Fruit fly (Drosophila melanogaster) whole organism, embryonic: ENCODE measurements around the gene Sgsf.

Experiments used
- BEAF-32 ChIP-seq: fragments of 200-800 bp; sonication (Bioruptor generic); optimal IDR thresholded peaks from 3 replicates; lab custom pipeline; 2017; ENCODE audit warnings: missing biosample characterization, missing genetic modification characterization, mild to moderate bottlenecking, moderate library complexity, missing genetic modification reagents
- CG11398 ChIP-seq: fragments of 200-800 bp; sonication (Bioruptor generic); optimal IDR thresholded peaks from 2 replicates; lab custom pipeline; 2016; ENCODE audit warnings: missing biosample characterization, missing genetic modification characterization
- CG12071 ChIP-seq: fragments of 200-800 bp; sonication (Bioruptor generic); optimal IDR thresholded peaks from 3 replicates; lab custom pipeline; 2018; ENCODE audit warnings: missing biosample characterization, mild to moderate bottlenecking, missing genetic modification characterization
- CG12219 ChIP-seq: fragments of 200-800 bp; sonication (Bioruptor generic); optimal IDR thresholded peaks from 3 replicates; lab custom pipeline; 2018; ENCODE audit warnings: missing biosample characterization, mild to moderate bottlenecking, missing genetic modification characterization
- CG14710 ChIP-seq: fragments of 200-800 bp; sonication (Bioruptor generic); optimal IDR thresholded peaks from 3 replicates; lab custom pipeline; 2019; ENCODE audit warnings: missing biosample characterization, mild to moderate bottlenecking, missing genetic modification characterization, moderate library complexity
- CG15514 ChIP-seq: fragments of 200-800 bp; sonication (Bioruptor generic); optimal IDR thresholded peaks from 3 replicates; lab custom pipeline; 2017; ENCODE audit warnings: missing biosample characterization, missing genetic modification characterization, mild to moderate bottlenecking, moderate library complexity, missing genetic modification reagents
- CG1602 ChIP-seq: fragments of 200-800 bp; sonication (Bioruptor generic); optimal IDR thresholded peaks from 3 replicates; lab custom pipeline; 2016; ENCODE audit warnings: missing biosample characterization, missing genetic modification characterization
- CG16813 ChIP-seq: fragments of 200-800 bp; sonication (Bioruptor generic); IDR thresholded peaks from 3 replicates; pipeline ENCODE4 v1.3.6; 2022; ENCODE audit warnings: missing biosample characterization, missing genetic modification characterization; ENCODE audit not compliant: partially characterized antibody
- CG17361 ChIP-seq: fragments of 200-800 bp; sonication (Bioruptor generic); IDR thresholded peaks from 3 replicates; pipeline ENCODE4 v1.3.6; 2022; ENCODE audit warnings: missing biosample characterization, missing genetic modification characterization
- CG2712 ChIP-seq: fragments of 200-800 bp; optimal IDR thresholded peaks from 3 replicates; lab custom pipeline; 2019; ENCODE audit warnings: missing biosample characterization, mild to moderate bottlenecking, missing genetic modification characterization, moderate library complexity
- CG32532 ChIP-seq: fragments of 200-800 bp; sonication (Bioruptor generic); IDR thresholded peaks from 2 replicates; pipeline ENCODE4 v1.3.6; 2022; ENCODE audit warnings: missing biosample characterization, missing genetic modification characterization
- CG34224 ChIP-seq: fragments of 200-800 bp; sonication (Bioruptor generic); IDR thresholded peaks from 3 replicates; pipeline ENCODE4 v1.3.6; 2022; ENCODE audit warnings: missing biosample characterization, missing genetic modification characterization; ENCODE audit not compliant: partially characterized antibody
- CG34422 ChIP-seq: fragments of 200-800 bp; sonication (Bioruptor generic); IDR thresholded peaks from 3 replicates; pipeline ENCODE4 v1.3.6; 2022; ENCODE audit warnings: missing biosample characterization, missing genetic modification characterization
- CG4617 ChIP-seq: fragments of 200-800 bp; sonication (Bioruptor generic); optimal IDR thresholded peaks from 3 replicates; lab custom pipeline; 2016; ENCODE audit warnings: missing biosample characterization, missing genetic modification characterization, borderline replicate concordance
- CG6683 ChIP-seq: fragments of 200-800 bp; sonication (Bioruptor generic); optimal IDR thresholded peaks from 2 replicates; lab custom pipeline; 2017; ENCODE audit warnings: missing biosample characterization, mild to moderate bottlenecking, missing genetic modification characterization, missing genetic modification reagents
- CG6791 ChIP-seq: fragments of 200-800 bp; sonication (Bioruptor generic); IDR thresholded peaks from 3 replicates; pipeline ENCODE4 v1.3.6; 2022; ENCODE audit warnings: missing biosample characterization, missing genetic modification characterization; ENCODE audit not compliant: partially characterized antibody
- CG7556 ChIP-seq: fragments of 200-800 bp; sonication (Bioruptor generic); optimal IDR thresholded peaks from 2 replicates; lab custom pipeline; 2017; ENCODE audit warnings: missing biosample characterization, mild to moderate bottlenecking, missing genetic modification characterization
- CG9437 ChIP-seq: fragments of 200-800 bp; sonication (Bioruptor generic); optimal IDR thresholded peaks from 2 replicates; lab custom pipeline; 2018; ENCODE audit warnings: missing biosample characterization, mild to moderate bottlenecking, missing genetic modification characterization
- Dll ChIP-seq: fragments of 200-800 bp; sonication (Bioruptor generic); IDR thresholded peaks from 4 replicates; pipeline ENCODE4 v1.3.6; 2022; ENCODE audit warnings: missing biosample characterization, missing genetic modification characterization; ENCODE audit not compliant: partially characterized antibody
- Dref ChIP-seq: fragments of 200-800 bp; sonication (Bioruptor generic); IDR thresholded peaks from 2 replicates; pipeline ENCODE4 v1.3.6; 2022; ENCODE audit warnings: missing biosample characterization, missing genetic modification characterization
- Elba2 ChIP-seq: fragments of 200-800 bp; sonication (Bioruptor generic); optimal IDR thresholded peaks from 3 replicates; lab custom pipeline; 2016; ENCODE audit warnings: missing biosample characterization, missing genetic modification characterization
- HLH4C ChIP-seq: fragments of 200-800 bp; sonication (Bioruptor generic); IDR thresholded peaks from 3 replicates; pipeline ENCODE4 v1.3.6; 2022; ENCODE audit warnings: missing biosample characterization, missing genetic modification characterization; ENCODE audit not compliant: partially characterized antibody
- HmgZ ChIP-seq: fragments of 200-800 bp; sonication (Bioruptor generic); optimal IDR thresholded peaks from 2 replicates; lab custom pipeline; 2018; ENCODE audit warnings: missing biosample characterization, mild to moderate bottlenecking, missing genetic modification characterization
- MBD-R2 ChIP-seq: fragments of 200-800 bp; sonication (Bioruptor generic); IDR thresholded peaks from 2 replicates; pipeline ENCODE4 v1.3.6; 2022; ENCODE audit warnings: missing biosample characterization, missing genetic modification characterization
- Med ChIP-seq: fragments of 200-800 bp; sonication (Bioruptor generic); peaks from one replicate; lab custom pipeline; 2016; ENCODE audit warnings: missing biosample characterization, missing genetic modification characterization, mild to moderate bottlenecking, inconsistent platforms, moderate library complexity
- Nf-YC ChIP-seq: fragments of 200-800 bp; optimal IDR thresholded peaks from 3 replicates; lab custom pipeline; 2019; ENCODE audit warnings: missing biosample characterization, mild to moderate bottlenecking, missing genetic modification characterization, moderate library complexity
- Opbp ChIP-seq: fragments of 200-800 bp; sonication (Bioruptor generic); IDR thresholded peaks from 3 replicates; pipeline ENCODE4 v1.3.6; 2022; ENCODE audit warnings: missing biosample characterization, missing genetic modification characterization; ENCODE audit not compliant: partially characterized antibody
- Xbp1 ChIP-seq: fragments of 200-800 bp; sonication (Bioruptor generic); optimal IDR thresholded peaks from 3 replicates; lab custom pipeline; 2016; ENCODE audit warnings: missing biosample characterization, mild to moderate bottlenecking, missing genetic modification characterization
- Xrp1 ChIP-seq: fragments of 200-800 bp; sonication (Bioruptor generic); IDR thresholded peaks from 2 replicates; pipeline ENCODE4 v1.3.6; 2022; ENCODE audit warnings: missing biosample characterization, missing genetic modification characterization
- amos ChIP-seq: fragments of 200-800 bp; sonication (Bioruptor generic); IDR thresholded peaks from 2 replicates; pipeline ENCODE4 v1.3.6; 2022; ENCODE audit warnings: missing biosample characterization, missing genetic modification characterization; ENCODE audit not compliant: partially characterized antibody
- chn ChIP-seq: fragments of 200-800 bp; sonication (Bioruptor generic); optimal IDR thresholded peaks from 2 replicates; lab custom pipeline; 2016; ENCODE audit warnings: missing biosample characterization, missing genetic modification characterization
- ci ChIP-seq: fragments of 200-800 bp; sonication (Bioruptor generic); IDR thresholded peaks from 3 replicates; pipeline ENCODE4 v1.3.6; 2022; ENCODE audit warnings: missing biosample characterization, missing genetic modification characterization
- crc ChIP-seq: fragments of 200-800 bp; sonication (Bioruptor generic); optimal IDR thresholded peaks from 2 replicates; lab custom pipeline; 2016; ENCODE audit warnings: missing biosample characterization, missing genetic modification characterization
- crol ChIP-seq: fragments of 200-800 bp; sonication (Bioruptor generic); IDR thresholded peaks from 2 replicates; pipeline ENCODE4 v1.3.6; 2022; ENCODE audit warnings: missing biosample characterization, missing genetic modification characterization
- grau ChIP-seq: fragments of 200-800 bp; optimal IDR thresholded peaks from 3 replicates; lab custom pipeline; 2019; ENCODE audit warnings: missing biosample characterization, mild to moderate bottlenecking, missing genetic modification characterization, moderate library complexity
- gro ChIP-seq: fragments of 200-800 bp; sonication (Bioruptor generic); optimal IDR thresholded peaks from 2 replicates; lab custom pipeline; 2016; ENCODE audit warnings: missing biosample characterization, missing genetic modification characterization
- inv ChIP-seq: fragments of 200-800 bp; sonication (Bioruptor generic); IDR thresholded peaks from 2 replicates; pipeline ENCODE4 v1.3.6; 2022; ENCODE audit warnings: missing biosample characterization, missing genetic modification characterization; ENCODE audit not compliant: partially characterized antibody
- mam ChIP-seq: fragments of 200-800 bp; sonication (Bioruptor generic); optimal IDR thresholded peaks from 3 replicates; lab custom pipeline; 2016; ENCODE audit warnings: missing biosample characterization, missing genetic modification characterization
- phol ChIP-seq: fragments of 200-800 bp; sonication (Bioruptor generic); optimal IDR thresholded peaks from 3 replicates; lab custom pipeline; 2018; ENCODE audit warnings: missing biosample characterization, mild to moderate bottlenecking, missing genetic modification characterization, moderate library complexity
- pnt ChIP-seq: fragments of 200-800 bp; sonication (Bioruptor generic); optimal IDR thresholded peaks from 3 replicates; lab custom pipeline; 2016; ENCODE audit warnings: missing biosample characterization, missing genetic modification characterization
- pzg ChIP-seq: fragments of 200-800 bp; sonication (Bioruptor generic); optimal IDR thresholded peaks from 3 replicates; lab custom pipeline; 2018; ENCODE audit warnings: missing biosample characterization, mild to moderate bottlenecking, missing genetic modification characterization, moderate library complexity
- sens ChIP-seq: fragments of 200-800 bp; sonication (Bioruptor generic); peaks from one replicate; lab custom pipeline; 2016; ENCODE audit warnings: missing biosample characterization, missing genetic modification characterization
- tna ChIP-seq: fragments of 200-800 bp; sonication (Bioruptor generic); IDR thresholded peaks from 2 replicates; pipeline ENCODE4 v1.3.6; 2022; ENCODE audit warnings: missing biosample characterization, missing genetic modification characterization; ENCODE audit not compliant: partially characterized antibody
- trem ChIP-seq: fragments of 200-800 bp; optimal IDR thresholded peaks from 3 replicates; lab custom pipeline; 2019; ENCODE audit warnings: missing biosample characterization, mild to moderate bottlenecking, missing genetic modification characterization, moderate library complexity
- vnd ChIP-seq: fragments of 200-800 bp; sonication (Bioruptor generic); IDR thresholded peaks from 3 replicates; pipeline ENCODE4 v1.3.6; 2022; ENCODE audit warnings: missing biosample characterization, missing genetic modification characterization; ENCODE audit not compliant: partially characterized antibody

Sgsf gene

DNA sequence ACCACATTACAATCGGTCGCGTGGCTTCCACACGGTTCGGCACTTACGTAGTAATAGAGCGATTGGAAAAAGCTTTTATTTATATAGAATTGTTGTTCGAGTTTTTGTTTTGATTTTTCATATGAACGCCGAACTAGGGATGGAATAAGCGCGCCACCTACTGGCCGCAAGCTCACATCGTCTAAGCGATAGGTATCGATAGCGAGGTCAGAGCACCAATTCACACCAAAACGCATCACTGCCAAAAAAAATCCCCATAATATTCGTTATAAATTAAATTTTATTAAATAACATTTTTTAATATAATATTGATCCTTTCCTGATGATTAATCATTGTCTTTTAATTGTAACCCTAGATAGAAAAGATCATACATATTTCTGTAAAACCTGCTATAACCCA is 9.0 kb downstream of the Sgsf start, which contains the start of gene CG10038 (continued):
- TF ChIP-seq CG12071 (GFP tag; lab: Kevin White, UChicago) (no peak), CG7556 (GFP tag; lab: Kevin White, UChicago) (no peak)
- TF ChIP-seq, all 482 proteins: peak for 173

DNA sequence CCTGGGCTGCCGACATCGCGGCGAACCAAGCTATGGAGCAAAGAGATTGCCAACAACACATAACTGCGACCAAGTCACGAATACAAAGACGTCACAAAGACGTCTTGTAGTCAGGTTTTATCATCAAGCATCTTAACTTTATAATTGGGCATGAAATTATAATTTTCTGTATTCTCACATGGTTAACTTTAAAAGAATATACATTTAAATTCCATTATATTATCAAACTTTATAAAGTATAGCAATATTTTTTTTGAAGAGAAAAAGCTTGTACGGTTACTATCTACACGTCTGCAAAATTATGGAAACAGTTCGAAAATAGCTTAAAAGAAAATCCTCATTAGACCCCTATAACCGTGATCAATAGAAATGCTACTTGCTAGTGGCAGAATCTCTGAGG is 10.5 kb downstream of the Sgsf start, which contains the start of gene CG10041:
CG10041 (minus strand) TSS at position 101 of the 400 bp plus-strand sequence.
- TF ChIP-seq phol (tag; lab: Kevin White, UChicago) (no peak), CG11398 (GFP tag; lab: Kevin White, UChicago) (no peak), chn (GFP tag; lab: Kevin White, UChicago) (no peak)
- TF ChIP-seq, all 482 proteins: peak for 0

DNA sequence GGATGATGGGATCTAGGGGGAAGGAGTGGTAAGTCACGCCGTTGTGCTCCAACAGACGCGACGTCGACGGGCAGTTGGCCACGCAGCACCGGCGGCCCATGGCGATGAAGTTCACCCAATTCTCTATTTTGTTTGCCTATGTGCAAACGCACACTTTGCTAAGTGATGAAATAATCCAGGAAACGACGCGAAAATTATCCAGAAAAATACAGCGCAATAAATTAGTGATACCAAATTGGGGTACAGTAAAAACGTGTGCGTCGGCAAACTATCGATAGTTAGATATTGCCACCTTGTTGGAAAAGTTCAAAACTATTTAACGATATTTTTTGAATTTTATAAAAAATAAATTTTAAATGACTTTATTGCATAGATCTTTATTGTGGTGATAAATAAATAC is 14.6 kb downstream of the Sgsf start, which contains the start of gene MBD-R2:
MBD-R2 (minus strand) TSS at position 222 of the 400 bp plus-strand sequence.
- no peak for TF ChIP-seq CG1602
- TF ChIP-seq vnd = peak; percentile 52; the same call in 2 of the 3 replicates
- peak; percentile 47 for TF ChIP-seq HmgZ (tag; lab: Kevin White, UChicago)
- no peak for TF ChIP-seq pnt (GFP tag; lab: Kevin White, UChicago)
- peak; percentile 35 for TF ChIP-seq Med (GFP tag; lab: Kevin White, UChicago)
- TF ChIP-seq CG15514 = peak; percentile 47
- no peak for TF ChIP-seq CG9437 (GFP tag; lab: Kevin White, UChicago)
- peak; percentile 66; the same call in 2 of the 3 replicates for TF ChIP-seq CG34224 (GFP tag; lab: Robert Waterston, UW)
- TF ChIP-seq mam (GFP tag; lab: Kevin White, UChicago) = no peak
- peak; percentile 46 for TF ChIP-seq CG14710 (tag; lab: Kevin White, UChicago)
- TF ChIP-seq CG32532 (GFP tag; lab: Robert Waterston, UW) = no peak
- TF ChIP-seq CG6683 = no peak
- 0 out of 2 replicates have a peak, but pooled peaks have one; percentile 16 for TF ChIP-seq Xrp1 (GFP tag; lab: Robert Waterston, UW)
- TF ChIP-seq gro (GFP tag; lab: Kevin White, UChicago) = no peak
- TF ChIP-seq CG17361 (GFP tag; lab: Robert Waterston, UW) = 0 out of 3 replicates have a peak, but pooled peaks have one; percentile 26
- TF ChIP-seq amos (GFP tag; lab: Robert Waterston, UW) = peak; percentile 75
- peak; percentile 80; the same call in 2 of the 3 replicates for TF ChIP-seq Opbp (GFP tag; lab: Robert Waterston, UW)
- TF ChIP-seq CG4617 (GFP tag; lab: Kevin White, UChicago) = peak; percentile 94
- peak; percentile 37; the same call in 2 of the 3 replicates for TF ChIP-seq HLH4C (GFP tag; lab: Robert Waterston, UW)
- TF ChIP-seq inv (GFP tag; lab: Robert Waterston, UW) = peak; percentile 62; the same call in 1 of the 2 replicates
- peak; percentile 28; the same call in 1 of the 2 replicates for TF ChIP-seq tna (GFP tag; lab: Robert Waterston, UW)
- TF ChIP-seq Elba2 (GFP tag; lab: Kevin White, UChicago) = no peak
- peak; percentile 82 for TF ChIP-seq MBD-R2
- peak; percentile 67 for TF ChIP-seq Dref (GFP tag; lab: Robert Waterston, UW)
- TF ChIP-seq CG16813 (GFP tag; lab: Robert Waterston, UW) = peak; percentile 69
- TF ChIP-seq Nf-YC (tag; lab: Kevin White, UChicago) = peak; percentile 24
- TF ChIP-seq crol = peak; percentile 89
- TF ChIP-seq CG2712 (tag; lab: Kevin White, UChicago) = peak; percentile 38
- TF ChIP-seq ci (GFP tag; lab: Robert Waterston, UW) = 0 out of 3 replicates have a peak, but pooled peaks have one; percentile 33
- TF ChIP-seq BEAF-32 (GFP tag; lab: Kevin White, UChicago) = peak; percentile 82
- TF ChIP-seq Xbp1 (GFP tag; lab: Kevin White, UChicago) = no peak
- 0 out of 3 replicates have a peak, but pooled peaks have one; percentile 38 for TF ChIP-seq CG34422 (GFP tag; lab: Robert Waterston, UW)
- no peak for TF ChIP-seq crc (GFP tag; lab: Kevin White, UChicago)
- peak; percentile 63 for TF ChIP-seq trem (tag; lab: Kevin White, UChicago)
- TF ChIP-seq Dll (GFP tag; lab: Robert Waterston, UW) = peak; percentile 78
- peak; percentile 67 for TF ChIP-seq pzg
- TF ChIP-seq sens = peak; percentile 73
- TF ChIP-seq CG6791 (GFP tag; lab: Robert Waterston, UW) = 0 out of 3 replicates have a peak, but pooled peaks have one; percentile 34
- TF ChIP-seq grau (tag; lab: Kevin White, UChicago) = peak; percentile 42
- TF ChIP-seq CG12219 (GFP tag; lab: Kevin White, UChicago) = no peak
